Fruit fly (Drosophila melanogaster): ENCODE data around the gene CG7191.

DNA sequence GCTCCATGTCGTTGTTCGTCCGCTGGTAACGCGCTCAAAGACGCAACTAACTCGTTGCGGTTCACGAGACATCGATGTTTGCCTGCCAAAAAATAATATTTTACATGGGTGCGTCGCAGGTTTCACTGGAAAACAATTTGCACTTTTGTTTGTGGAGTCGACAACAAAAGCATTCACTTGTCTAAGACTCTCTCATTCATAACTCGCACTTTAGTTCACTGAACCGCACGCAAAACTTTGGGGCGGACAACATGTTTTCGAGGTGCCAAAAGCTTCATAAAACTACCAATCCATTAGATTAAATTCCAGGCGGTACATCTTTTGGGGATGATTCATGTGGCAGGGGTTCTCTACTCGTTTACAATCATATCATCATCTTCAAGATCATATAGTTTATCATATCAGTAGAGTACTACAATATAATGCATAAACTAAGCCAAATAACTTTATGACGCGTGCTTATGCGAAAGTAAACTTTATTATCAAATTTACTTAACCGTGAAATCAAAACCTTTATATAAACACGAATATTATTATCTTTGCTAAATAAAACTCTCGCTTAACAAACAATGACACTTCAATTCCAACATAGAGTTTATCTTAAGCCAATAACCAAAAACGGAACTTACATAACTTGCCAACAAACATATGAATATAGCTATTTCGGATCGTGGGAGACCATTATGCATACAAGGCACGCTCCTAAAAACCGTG, 10.7 kb downstream of the CG7191 start, which contains the start of gene CG7179:
- TF ChIP-seq CG8478 (optimal IDR thresholded peaks at IDR 0.05) (no peak), CTCF (optimal IDR thresholded peaks at IDR 0.05) (no peak)

All from S2 (cell line).